Worm (Caenorhabditis elegans): ENCODE data around the gene cpg-8.
A peak's percentile ranks its signal among the peaks of the same experiment; 100 is the strongest.

The cpg-8 gene

DNA sequence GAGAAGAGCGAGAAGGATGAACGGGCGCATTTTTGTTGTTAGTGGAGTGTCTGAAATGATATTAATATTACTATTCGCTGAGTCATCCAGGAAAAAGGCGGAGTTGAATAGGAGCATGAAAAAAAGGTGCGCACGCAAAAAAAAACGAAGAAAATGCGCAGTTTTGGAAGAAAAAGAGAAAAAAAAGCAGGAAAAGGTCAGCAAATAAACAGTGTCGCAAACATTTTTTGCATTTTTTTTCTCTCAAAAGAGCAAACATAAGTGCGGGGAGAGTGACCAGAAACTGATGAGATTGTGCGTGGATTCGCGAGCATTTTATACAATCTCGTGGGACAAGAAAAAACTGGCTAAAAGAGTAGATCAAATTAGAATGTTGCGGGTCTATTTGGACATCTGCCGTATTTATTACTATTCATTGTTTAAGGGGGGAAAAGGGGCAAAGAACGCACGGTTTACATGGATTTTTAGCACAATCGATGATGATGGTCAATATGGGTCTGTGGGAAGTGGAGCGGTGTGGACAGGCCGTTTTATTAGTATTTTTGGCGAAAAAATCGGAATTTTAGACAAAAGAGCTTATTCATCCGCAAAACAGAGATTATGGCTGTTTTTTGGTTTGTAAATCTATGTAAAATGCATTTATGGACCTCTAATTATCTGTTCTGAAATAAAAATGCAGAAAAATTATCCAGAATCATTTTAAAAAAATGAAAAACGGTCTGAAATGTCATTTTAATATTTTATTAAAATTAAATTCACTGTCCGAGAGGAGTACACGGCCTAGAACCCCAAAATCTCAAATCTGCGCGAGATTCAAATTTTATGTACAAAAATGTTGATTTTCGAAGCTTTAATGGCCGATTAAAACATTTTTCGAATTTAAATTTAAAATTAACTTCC, at the start of gene cpg-8:
cpg-8 (minus strand) TSS at position 51 of the 900 bp plus-strand sequence.
- TF ChIP-seq nhr-77 (tag; optimal IDR thresholded peaks at IDR 0.05) (no peak), unc-62 (GFP tag; optimal IDR thresholded peaks at IDR 0.05 in 1 of 2) (peak in 1 of 2 experiments; percentile 4), unc-62 (tag; optimal IDR thresholded peaks at IDR 0.05) (no peak), zfp-3 (GFP tag; conservative IDR thresholded peaks at IDR 0.05) (no peak), T26A8.4 (GFP tag; IDR thresholded peaks at IDR 0.05) (no peak), dpl-1 (GFP tag; optimal IDR thresholded peaks at IDR 0.05) (peak; percentile 12), madf-9 (GFP tag; conservative IDR thresholded peaks at IDR 0.05) (no peak), Y75B8A.6 (GFP tag; IDR thresholded peaks at IDR 0.05) (no peak), unc-130 (GFP tag; optimal IDR thresholded peaks at IDR 0.05) (no peak), nhr-28 (tag; optimal IDR thresholded peaks at IDR 0.05) (no peak), nhr-102 (tag; optimal IDR thresholded peaks at IDR 0.05) (no peak), F10B5.3 (tag; optimal IDR thresholded peaks at IDR 0.05) (no peak), Y48G9A.11 (GFP tag; IDR thresholded peaks at IDR 0.05) (no peak)

DNA sequence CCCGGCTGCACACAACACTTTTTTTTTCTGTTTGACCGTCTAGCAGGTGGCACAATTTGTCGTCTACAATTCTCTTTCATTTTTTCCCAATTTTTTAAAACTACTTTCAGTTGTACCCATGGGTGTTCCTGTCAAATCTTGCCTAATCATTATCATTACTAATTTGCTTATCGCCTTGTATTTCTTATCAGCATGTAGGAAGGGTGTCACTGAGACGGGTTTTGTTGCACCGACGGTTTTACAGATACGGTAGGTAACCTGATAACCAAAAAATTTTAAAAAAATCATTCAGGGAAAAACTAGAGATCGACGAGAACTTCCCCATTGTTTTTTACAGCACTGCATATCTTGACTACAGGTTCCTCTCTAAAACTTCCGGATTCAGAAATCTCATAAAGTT, 45.5 kb upstream of the cpg-8 start, which contains the start of gene F39G3.2:
F39G3.2 (plus strand) TSS at position 105 of the 400 bp plus-strand sequence.
- TF ChIP-seq nhr-76 (tag; optimal IDR thresholded peaks at IDR 0.05) (no peak), attf-4 (tag; optimal IDR thresholded peaks at IDR 0.05) (no peak), tag-97 (GFP tag; IDR thresholded peaks at IDR 0.05) (no peak), unc-130 (GFP tag; optimal IDR thresholded peaks at IDR 0.05) (no peak), aha-1 (tag) (no peak), ctbp-1 (GFP tag; IDR thresholded peaks at IDR 0.05) (no peak), ZK337.2 (GFP tag; IDR thresholded peaks at IDR 0.05) (no peak), nhr-10 (tag; optimal IDR thresholded peaks at IDR 0.05) (no peak), Y5F2A.4 (GFP tag; optimal IDR thresholded peaks at IDR 0.05) (no peak), T26A8.4 (GFP tag; IDR thresholded peaks at IDR 0.05) (no peak), tra-1 (GFP tag; IDR thresholded peaks at IDR 0.05) (no peak), mdt-29 (GFP tag; IDR thresholded peaks at IDR 0.05) (no peak), daf-12 (tag; optimal IDR thresholded peaks at IDR 0.05) (no peak), zip-11 (GFP tag; IDR thresholded peaks at IDR 0.05) (no peak), zfp-3 (GFP tag; conservative IDR thresholded peaks at IDR 0.05) (no peak), ztf-11 (tag; optimal IDR thresholded peaks at IDR 0.05) (no peak), pha-4 (GFP tag; IDR thresholded peaks at IDR 0.05) (no peak), pha-4 (tag; optimal IDR thresholded peaks at IDR 0.05) (no peak), daf-19 (GFP tag; conservative IDR thresholded peaks at IDR 0.05) (no peak), nhr-6 (tag; optimal IDR thresholded peaks at IDR 0.05) (no peak), arid-1 (GFP tag; conservative IDR thresholded peaks at IDR 0.05) (no peak), F10B5.3 (tag; optimal IDR thresholded peaks at IDR 0.05) (no peak), lir-3 (tag; optimal IDR thresholded peaks at IDR 0.05) (no peak), R02D3.7 (tag; optimal IDR thresholded peaks at IDR 0.05) (no peak), sdz-12 (GFP tag; optimal IDR thresholded peaks at IDR 0.05) (no peak), snpc-1.2 (GFP tag; IDR thresholded peaks at IDR 0.05) (no peak), spr-1 (tag; optimal IDR thresholded peaks at IDR 0.05) (no peak), lin-1 (GFP tag; IDR thresholded peaks at IDR 0.05) (0 out of 2 replicates have a peak, but pooled peaks have one; percentile 12), D1046.2 (GFP tag; IDR thresholded peaks at IDR 0.05) (no peak), nhr-25 (tag; optimal IDR thresholded peaks at IDR 0.05; ENCODE audit: borderline replicate concordance, insufficient read depth) (no peak), lin-39 (tag; optimal IDR thresholded peaks at IDR 0.05) (no peak), ama-1 (optimal IDR thresholded peaks at IDR 0.05) (no peak), Y75B8A.6 (GFP tag; IDR thresholded peaks at IDR 0.05) (no peak), mes-2 (tag; optimal IDR thresholded peaks at IDR 0.05; ENCODE audit: poor library complexity, severe bottlenecking) (no peak), mxl-2 (GFP tag; conservative IDR thresholded peaks at IDR 0.05) (no peak), skn-1 (tag; optimal IDR thresholded peaks at IDR 0.05) (no peak), nhr-41 (GFP tag; IDR thresholded peaks at IDR 0.05) (no peak), nhr-102 (tag; optimal IDR thresholded peaks at IDR 0.05) (no peak), hlh-11 (tag; optimal IDR thresholded peaks at IDR 0.05) (peak; percentile 56), madf-9 (GFP tag; conservative IDR thresholded peaks at IDR 0.05) (no peak), zag-1 (tag; optimal IDR thresholded peaks at IDR 0.05) (no peak), dmd-6 (GFP tag; IDR thresholded peaks at IDR 0.05) (peak; percentile 59)

Data from whole organism, L4 larva.